Worm (Caenorhabditis elegans): ENCODE results near the gene best-2.

best-2 gene

DNA sequence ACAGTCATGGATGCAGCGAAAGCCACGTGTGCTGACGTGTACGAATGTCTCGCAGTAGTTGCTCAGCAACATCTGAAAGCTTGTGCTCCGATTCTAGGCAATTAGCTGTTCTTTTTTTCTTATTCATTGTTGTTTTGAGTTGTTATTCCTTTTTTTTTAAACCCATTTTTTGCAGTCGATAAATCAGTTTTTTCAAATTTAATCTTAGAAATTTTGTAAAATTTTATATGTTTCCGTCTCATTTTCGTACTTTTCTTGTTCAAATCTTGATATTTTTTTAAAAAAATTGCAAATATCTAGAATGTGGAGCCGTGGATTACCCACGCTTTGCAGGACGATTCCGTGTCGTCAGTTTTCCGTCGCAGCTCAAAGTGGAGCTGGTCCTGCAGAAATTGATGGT, 12.5 kb downstream of the best-2 start, which contains the start of gene fask-1:
fask-1 (plus strand) TSS at position 301 of the 400 bp plus-strand sequence.
- TF ChIP-seq dao-5 (tag; optimal IDR thresholded peaks at IDR 0.05) (no peak), W03F9.2 (tag; optimal IDR thresholded peaks at IDR 0.05) (no peak), him-1 (tag; optimal IDR thresholded peaks at IDR 0.05) (no peak)

DNA sequence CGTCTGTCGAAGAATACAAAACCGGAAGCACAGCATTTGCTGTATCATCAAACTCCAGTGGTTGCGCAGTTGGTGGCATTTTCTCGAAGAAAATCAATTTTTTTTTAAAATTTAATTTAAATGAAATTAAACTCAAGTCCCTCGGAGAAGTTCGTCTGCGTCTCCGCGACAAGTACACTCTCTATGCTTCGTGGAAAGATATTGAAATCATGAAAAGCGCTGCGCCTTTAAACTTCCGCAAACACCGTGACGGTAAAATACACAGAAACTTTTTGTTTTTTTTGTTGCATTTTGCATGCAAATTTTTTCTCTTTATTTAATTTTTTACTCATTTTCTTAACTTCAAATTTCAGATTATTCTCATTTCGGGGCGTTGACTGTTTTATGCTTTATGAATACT, 14.2 kb downstream of the best-2 start, which contains the start of the genes dli-1, tin-9.2 and exos-4.1:
dli-1 (minus strand) TSS at position 141 of the 400 bp plus-strand sequence.
tin-9.2 (plus strand) TSS at position 344 of the 400 bp plus-strand sequence.
exos-4.1 (plus strand) TSS at position 348 of the 400 bp plus-strand sequence.
- TF ChIP-seq W03F9.2 (tag; optimal IDR thresholded peaks at IDR 0.05) (peak; percentile 86), him-1 (tag; optimal IDR thresholded peaks at IDR 0.05) (no peak), dao-5 (tag; optimal IDR thresholded peaks at IDR 0.05) (no peak)

DNA sequence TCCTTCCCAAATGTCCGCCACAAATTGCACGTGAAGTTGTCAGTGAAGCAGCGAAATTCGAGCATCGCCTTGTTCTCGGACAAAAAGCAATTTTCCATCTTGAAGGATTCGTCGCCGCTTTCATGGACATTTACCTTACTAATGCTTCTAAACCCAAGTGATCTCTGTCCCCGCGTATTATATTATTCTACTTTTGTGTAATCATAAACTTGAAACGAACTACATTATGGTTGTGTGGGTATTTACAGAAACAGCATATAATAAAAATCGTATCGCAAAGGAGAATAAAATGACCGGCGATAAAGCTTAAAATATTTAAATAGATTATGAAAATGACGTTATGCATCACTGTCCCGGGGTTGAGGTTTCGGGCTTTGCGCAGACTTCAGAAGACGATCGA, 16.1 kb downstream of the best-2 start:
- no peak for TF ChIP-seq W03F9.2 (tag; optimal IDR thresholded peaks at IDR 0.05)
- TF ChIP-seq him-1 (tag; optimal IDR thresholded peaks at IDR 0.05): no peak
- TF ChIP-seq dao-5 (tag; optimal IDR thresholded peaks at IDR 0.05): no peak

DNA sequence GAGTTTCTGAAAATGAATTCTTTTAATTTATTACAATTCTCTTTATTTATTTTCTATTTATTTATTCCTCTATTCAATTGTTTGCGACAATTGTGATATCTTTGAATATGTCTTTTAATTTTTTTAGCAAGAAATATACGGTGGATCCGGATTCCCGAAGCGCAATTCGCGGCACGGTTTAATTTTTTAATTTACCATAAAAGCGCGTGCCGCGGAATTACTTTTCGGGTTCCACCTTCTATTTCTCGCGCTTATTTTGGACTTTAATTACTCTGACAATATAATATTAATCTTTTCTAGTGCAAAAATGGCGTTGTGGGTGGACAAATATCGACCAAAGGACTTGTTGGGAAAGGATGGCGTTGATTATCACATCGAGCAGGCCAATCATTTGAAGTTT, 17.4 kb downstream of the best-2 start, which contains the start of gene rfc-3:
rfc-3 (plus strand) TSS at position 301 of the 400 bp plus-strand sequence.
- TF ChIP-seq W03F9.2 (tag; optimal IDR thresholded peaks at IDR 0.05) (no peak), him-1 (tag; optimal IDR thresholded peaks at IDR 0.05) (no peak), dao-5 (tag; optimal IDR thresholded peaks at IDR 0.05) (no peak)

DNA sequence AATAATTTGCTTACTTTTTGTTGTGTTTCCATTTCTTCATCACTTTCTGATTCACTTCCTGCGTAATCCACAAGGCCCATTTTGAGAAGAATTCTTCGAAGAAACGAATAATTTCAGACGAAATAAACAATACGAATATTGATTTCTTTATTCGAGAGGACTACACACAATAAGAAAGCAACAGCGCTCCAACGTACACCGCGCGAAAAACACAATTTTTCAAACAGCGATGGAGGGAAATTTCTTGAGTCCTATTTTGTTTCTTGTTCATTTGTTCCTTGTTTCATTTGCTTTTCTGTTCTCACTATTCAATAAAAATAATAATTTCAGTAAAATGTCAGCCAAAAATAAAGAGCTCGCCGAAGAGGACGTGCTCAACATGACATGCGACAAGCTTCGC, 19.2 kb downstream of the best-2 start, which contains the start of the genes prcc-1 and C39E9.12:
prcc-1 (minus strand) TSS at position 119 of the 400 bp plus-strand sequence.
C39E9.12 (plus strand) TSS at position 331 of the 400 bp plus-strand sequence.
- TF ChIP-seq dao-5 (tag; optimal IDR thresholded peaks at IDR 0.05) (no peak), him-1 (tag; optimal IDR thresholded peaks at IDR 0.05) (no peak), W03F9.2 (tag; optimal IDR thresholded peaks at IDR 0.05) (no peak)

DNA sequence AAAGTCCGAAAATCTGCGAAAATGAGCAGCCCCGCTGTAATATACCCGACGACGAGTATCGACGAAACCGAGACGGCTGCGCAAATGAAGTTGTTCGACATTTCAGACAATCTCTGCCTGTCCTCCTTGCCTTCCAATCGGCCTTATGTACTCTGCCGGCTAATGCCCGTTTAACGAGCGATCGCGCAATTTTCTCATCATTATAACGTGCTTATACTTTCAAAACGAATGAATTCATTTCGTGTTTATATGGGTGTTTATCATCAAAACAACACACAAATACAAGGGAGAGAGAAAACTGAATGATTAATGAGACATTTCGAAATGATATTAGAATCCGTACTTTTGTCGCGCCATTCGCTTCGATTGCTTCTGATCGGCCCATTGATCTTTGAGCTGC, 21.9 kb downstream of the best-2 start, which contains the start of gene col-132:
col-132 (minus strand) TSS at position 101 of the 400 bp plus-strand sequence.
- TF ChIP-seq dao-5 (tag; optimal IDR thresholded peaks at IDR 0.05) (no peak), W03F9.2 (tag; optimal IDR thresholded peaks at IDR 0.05) (no peak), him-1 (tag; optimal IDR thresholded peaks at IDR 0.05) (no peak)

DNA sequence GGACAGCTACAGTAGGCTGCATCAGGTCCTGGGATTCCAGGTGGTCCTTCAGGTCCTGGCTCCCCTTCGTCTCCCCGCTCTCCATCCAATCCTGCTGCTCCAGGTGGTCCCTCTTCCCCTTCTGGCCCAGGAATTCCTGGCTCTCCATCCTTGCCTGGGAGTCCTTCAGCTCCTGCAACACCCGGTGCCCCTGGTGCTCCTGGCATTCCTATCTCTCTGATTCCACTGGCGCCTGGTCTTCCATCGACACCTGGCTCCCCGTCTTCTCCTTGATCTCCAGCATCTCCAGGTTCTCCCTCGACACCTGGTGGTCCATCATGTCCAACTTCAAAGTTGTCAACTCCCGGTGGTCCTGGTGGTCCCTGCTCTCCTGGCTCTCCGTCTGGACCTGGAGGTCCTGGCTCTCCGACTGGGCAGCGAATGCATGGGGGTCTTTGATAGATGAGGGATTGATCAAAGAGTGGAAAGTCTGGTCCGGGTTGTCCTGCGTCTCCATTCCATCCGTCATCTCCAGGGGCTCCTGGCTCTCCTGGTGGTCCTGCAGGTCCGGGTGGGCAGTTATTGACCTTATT, 23.1 kb downstream of the best-2 start:
- TF ChIP-seq W03F9.2 (tag; optimal IDR thresholded peaks at IDR 0.05) (no peak), him-1 (tag; optimal IDR thresholded peaks at IDR 0.05) (no peak), dao-5 (tag; optimal IDR thresholded peaks at IDR 0.05) (no peak)

DNA sequence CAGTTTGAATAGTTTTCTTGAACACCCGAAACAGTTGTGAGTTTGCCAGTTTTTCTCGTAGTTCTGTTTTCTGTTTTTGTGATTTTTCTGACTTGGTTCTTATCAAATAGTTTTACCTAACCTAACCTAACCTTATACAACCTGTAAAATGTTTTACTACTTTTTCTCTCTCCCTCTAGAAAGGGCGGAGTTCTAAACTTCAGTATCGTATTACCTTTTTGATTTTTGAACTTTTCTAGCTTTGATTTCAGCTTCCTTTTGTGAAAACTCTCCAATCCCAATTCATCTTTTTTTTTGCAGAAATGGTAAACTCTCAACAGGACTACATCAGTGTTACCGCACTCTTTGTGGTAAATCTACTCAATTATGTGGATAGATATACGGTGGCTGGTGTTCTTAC, 26.2 kb downstream of the best-2 start, which contains the start of gene spin-2:
spin-2 (plus strand) TSS at position 301 of the 400 bp plus-strand sequence.
- no peak for TF ChIP-seq W03F9.2 (tag; optimal IDR thresholded peaks at IDR 0.05)
- no peak for TF ChIP-seq dao-5 (tag; optimal IDR thresholded peaks at IDR 0.05)
- TF ChIP-seq him-1 (tag; optimal IDR thresholded peaks at IDR 0.05): no peak

DNA sequence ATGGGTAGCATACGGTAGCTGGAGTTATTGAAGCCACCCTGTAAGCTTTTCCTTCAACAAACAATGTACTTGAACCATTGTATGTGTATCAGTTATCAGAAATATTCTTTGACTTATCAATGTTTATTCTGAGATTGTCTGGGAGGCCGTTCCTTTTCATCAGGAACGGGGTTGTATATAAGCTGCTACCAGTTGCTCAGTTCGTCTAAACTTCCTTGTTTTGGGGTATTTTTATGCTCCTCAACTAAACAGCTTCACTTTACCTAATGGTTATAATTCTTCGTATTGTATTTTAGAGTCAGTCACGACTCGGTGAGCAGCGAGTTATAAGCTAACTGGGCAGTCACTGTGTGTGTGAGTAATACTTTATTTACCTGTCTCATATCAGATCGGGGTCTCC, 27.2 kb downstream of the best-2 start:
- TF ChIP-seq W03F9.2 (tag; optimal IDR thresholded peaks at IDR 0.05) (no peak), him-1 (tag; optimal IDR thresholded peaks at IDR 0.05) (no peak), dao-5 (tag; optimal IDR thresholded peaks at IDR 0.05) (no peak)

DNA sequence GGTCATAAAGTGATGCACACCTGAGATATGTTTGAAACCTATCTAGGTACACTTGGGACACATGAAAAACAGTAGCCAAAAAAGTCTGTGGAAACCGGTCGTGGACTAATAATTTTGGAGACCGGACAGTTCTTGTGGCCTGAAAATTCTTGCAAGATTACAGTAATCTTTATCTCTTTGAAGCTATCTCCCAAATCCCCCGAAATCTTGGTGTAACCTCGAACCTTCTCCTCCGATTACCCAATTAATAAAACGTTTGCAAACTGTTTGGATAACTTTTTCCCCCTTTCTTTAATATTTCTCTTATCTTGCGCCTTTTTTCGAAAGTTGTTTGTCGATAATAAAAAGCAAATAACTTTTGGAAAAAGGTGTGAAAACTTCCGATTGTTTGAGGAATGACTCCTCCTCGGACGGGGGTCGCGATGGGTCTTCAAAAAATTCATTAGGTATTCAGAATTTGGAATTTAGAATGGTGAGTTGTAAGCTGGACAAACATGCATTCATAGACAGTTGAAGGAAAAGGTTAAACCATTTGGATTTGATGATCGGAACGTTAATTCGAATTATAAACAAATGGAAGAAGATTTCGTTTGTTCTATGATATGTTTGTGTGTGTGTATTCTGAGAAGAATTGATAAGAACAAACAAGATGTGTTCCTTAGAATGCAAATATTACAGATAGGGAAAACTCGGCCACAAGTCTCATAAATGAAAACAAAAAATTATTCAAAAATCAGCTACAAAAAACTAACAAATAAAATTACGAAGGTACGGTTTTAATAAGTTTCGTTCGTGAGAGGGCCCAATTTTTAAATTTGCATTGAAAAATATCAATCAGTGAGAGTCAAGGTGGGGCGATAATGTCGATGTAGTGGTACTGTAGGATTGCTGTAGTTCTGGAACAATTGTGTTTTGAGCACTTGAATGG, 29.8 kb downstream of the best-2 start:
- no peak for TF ChIP-seq him-1 (tag; optimal IDR thresholded peaks at IDR 0.05)
- no peak for TF ChIP-seq dao-5 (tag; optimal IDR thresholded peaks at IDR 0.05)
- TF ChIP-seq W03F9.2 (tag; optimal IDR thresholded peaks at IDR 0.05): no peak

DNA sequence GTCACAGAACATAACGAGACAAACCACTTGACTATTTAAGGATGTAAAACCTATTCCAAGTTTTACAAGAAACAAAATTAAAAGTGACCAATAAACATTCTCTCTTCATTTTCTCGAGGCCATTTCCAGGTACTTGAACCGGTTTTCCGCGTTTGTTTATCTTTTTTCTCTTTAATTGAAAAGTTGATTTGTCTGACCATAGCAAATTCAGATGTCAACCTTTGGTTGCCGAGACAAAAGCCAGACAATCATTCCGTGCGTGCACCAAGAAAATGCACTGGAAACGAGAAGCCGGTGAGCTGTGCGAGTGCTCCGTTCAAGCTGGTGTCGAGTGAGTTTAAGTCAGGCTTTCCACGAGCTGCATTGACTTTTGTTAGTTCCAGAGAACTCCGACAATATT, 30.8 kb downstream of the best-2 start:
- TF ChIP-seq W03F9.2 (tag; optimal IDR thresholded peaks at IDR 0.05) (no peak), dao-5 (tag; optimal IDR thresholded peaks at IDR 0.05) (no peak), him-1 (tag; optimal IDR thresholded peaks at IDR 0.05) (no peak)

DNA sequence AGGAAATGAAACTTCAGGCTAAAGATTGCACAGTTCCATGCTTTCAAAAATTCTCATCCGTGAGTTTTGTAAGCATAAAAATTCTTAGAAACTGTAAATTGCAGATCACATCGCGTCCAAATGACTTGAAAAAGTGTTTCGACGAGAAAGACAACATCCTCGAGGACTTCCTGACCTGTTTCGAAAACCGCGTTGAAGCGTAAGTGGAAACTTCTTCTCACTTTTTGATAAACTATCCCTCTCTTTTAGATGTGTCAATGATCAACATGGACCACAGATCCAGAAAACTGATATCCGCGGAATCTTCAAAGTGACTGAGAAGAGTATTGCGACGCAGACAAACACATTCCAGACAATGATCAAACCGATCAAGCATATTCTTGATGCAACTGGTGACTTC, 32.0 kb downstream of the best-2 start:
- TF ChIP-seq him-1 (tag; optimal IDR thresholded peaks at IDR 0.05) (no peak), dao-5 (tag; optimal IDR thresholded peaks at IDR 0.05) (no peak), W03F9.2 (tag; optimal IDR thresholded peaks at IDR 0.05) (no peak)

DNA sequence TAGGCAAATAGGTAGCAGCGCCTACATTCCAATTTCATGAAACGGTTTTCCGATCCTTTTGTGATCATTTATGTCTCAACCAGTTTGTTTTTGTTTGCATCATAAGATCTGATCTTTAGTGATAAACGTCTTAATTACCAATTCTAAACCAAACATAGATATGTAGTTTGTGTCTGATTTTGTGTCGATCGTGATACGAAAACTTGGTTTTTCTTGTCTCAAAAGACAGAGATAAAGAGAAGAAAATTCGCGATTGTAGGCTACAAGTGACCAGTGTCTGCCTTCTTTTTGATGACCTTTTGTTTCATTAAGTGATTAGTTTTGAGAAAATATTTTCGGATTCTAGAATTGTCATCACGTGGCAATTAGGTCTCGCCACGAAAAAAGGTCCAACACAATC, 32.7 kb downstream of the best-2 start:
- TF ChIP-seq dao-5 (tag; optimal IDR thresholded peaks at IDR 0.05): no peak
- TF ChIP-seq him-1 (tag; optimal IDR thresholded peaks at IDR 0.05): no peak
- no peak for TF ChIP-seq W03F9.2 (tag; optimal IDR thresholded peaks at IDR 0.05)

DNA sequence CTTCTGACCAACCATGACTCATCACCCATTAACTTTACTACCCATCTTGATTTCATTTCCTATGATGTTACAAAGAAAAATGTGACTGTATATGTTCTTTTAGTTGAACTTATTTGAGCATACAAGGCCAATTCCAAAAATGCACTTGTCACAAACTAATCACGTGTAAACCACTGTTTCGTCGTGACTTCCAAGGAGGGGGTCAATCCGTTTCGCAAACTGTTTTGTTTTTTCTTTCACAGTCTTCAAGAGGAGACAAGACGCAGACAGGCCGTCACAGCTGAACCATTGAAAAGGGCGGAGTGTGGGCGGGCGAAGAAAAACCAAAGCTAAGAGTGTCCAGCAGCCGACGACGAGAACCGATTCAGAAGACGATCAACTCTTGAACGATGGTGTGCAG, 33.8 kb downstream of the best-2 start, which contains the start of gene C39E9.8:
C39E9.8 (plus strand) TSS at position 328 of the 400 bp plus-strand sequence.
- no peak for TF ChIP-seq him-1 (tag; optimal IDR thresholded peaks at IDR 0.05)
- no peak for TF ChIP-seq W03F9.2 (tag; optimal IDR thresholded peaks at IDR 0.05)
- TF ChIP-seq dao-5 (tag; optimal IDR thresholded peaks at IDR 0.05): no peak

Measured in whole organism, L4/young adult.